Worm (Caenorhabditis elegans) whole organism, young adult: Measurements from ENCODE around the gene clec-25.

ENCODE experiments used
- B0261.1 ChIP-seq: sonication (generic microtip); optimal IDR thresholded peaks from 2 replicates; lab custom pipeline; 2016; ENCODE audit warnings: mild to moderate bottlenecking, missing genetic modification characterization, moderate library complexity, missing compliant biosample characterization
- B0336.3 ChIP-seq: fragments of 200-800 bp; sonication (Bioruptor generic); IDR thresholded peaks from 2 replicates; pipeline ENCODE4 v1.3.6; 2022; ENCODE audit warnings: missing genetic modification characterization, missing compliant biosample characterization
- D2030.7 ChIP-seq: fragments of 200-800 bp; sonication (Bioruptor generic); IDR thresholded peaks from 2 replicates; pipeline ENCODE4 v1.3.6; 2022; ENCODE audit warnings: missing genetic modification reagents, missing genetic modification characterization, missing compliant biosample characterization
- F22D6.2 ChIP-seq: sonication (generic microtip); optimal IDR thresholded peaks from 2 replicates; lab custom pipeline; 2016; ENCODE audit warnings: mild to moderate bottlenecking, missing genetic modification characterization, missing compliant biosample characterization
- F33H1.4 ChIP-seq: fragments of 200-800 bp; sonication (Bioruptor generic); IDR thresholded peaks from 2 replicates; pipeline ENCODE4 v1.3.6; 2022; ENCODE audit warnings: missing genetic modification reagents, missing genetic modification characterization, missing compliant biosample characterization
- F37B4.10 ChIP-seq: fragments of 200-800 bp; sonication (Bioruptor generic); IDR thresholded peaks from 2 replicates; pipeline ENCODE4 v1.3.6; 2022; ENCODE audit warnings: missing genetic modification characterization, missing compliant biosample characterization
- F39B2.1 ChIP-seq: fragments of 200-800 bp; sonication (Bioruptor generic); IDR thresholded peaks from 2 replicates; pipeline ENCODE4 v1.3.6; 2022; ENCODE audit warnings: missing genetic modification reagents, missing genetic modification characterization, missing compliant biosample characterization
- F52B5.7 ChIP-seq: sonication (generic microtip); optimal IDR thresholded peaks from 2 replicates; lab custom pipeline; 2016; ENCODE audit warnings: mild to moderate bottlenecking, missing genetic modification characterization, missing compliant biosample characterization
- F57A8.1 ChIP-seq: fragments of 200-800 bp; sonication (Bioruptor generic); optimal IDR thresholded peaks from 2 replicates; lab custom pipeline; 2018; ENCODE audit warnings: mild to moderate bottlenecking, missing genetic modification characterization, moderate library complexity, missing compliant biosample characterization
- Y53G8AR.9 ChIP-seq: fragments of 200-800 bp; sonication (Bioruptor generic); conservative IDR thresholded peaks from 2 replicates; pipeline ENCODE4 v1.3.6; 2022; ENCODE audit warnings: missing genetic modification reagents, missing genetic modification characterization, missing compliant biosample characterization
- ZK185.1 ChIP-seq: sonication (generic microtip); optimal IDR thresholded peaks from 2 replicates; lab custom pipeline; 2016; ENCODE audit warnings: mild to moderate bottlenecking, missing genetic modification characterization, missing compliant biosample characterization; ENCODE audit not compliant: poor library complexity, severe bottlenecking
- aptf-2 ChIP-seq: fragments of 200-800 bp; sonication (Bioruptor generic); conservative IDR thresholded peaks from 2 replicates; pipeline ENCODE4 v1.3.6; 2022; ENCODE audit warnings: missing genetic modification reagents, missing genetic modification characterization, missing compliant biosample characterization
- atf-7 ChIP-seq: sonication (generic microtip); optimal IDR thresholded peaks from 2 replicates; lab custom pipeline; 2017; ENCODE audit warnings: mild to moderate bottlenecking, missing genetic modification characterization, missing compliant biosample characterization
- athp-1 ChIP-seq: sonication (generic microtip); optimal IDR thresholded peaks from 2 replicates; lab custom pipeline; 2017; ENCODE audit warnings: mild to moderate bottlenecking, missing genetic modification characterization, missing compliant biosample characterization
- bed-1 ChIP-seq: fragments of 200-800 bp; sonication (Bioruptor generic); IDR thresholded peaks from 2 replicates; pipeline ENCODE4 v1.3.6; 2022; ENCODE audit warnings: missing genetic modification reagents, missing genetic modification characterization, missing compliant biosample characterization
- ccch-3 ChIP-seq: fragments of 200-800 bp; sonication (Bioruptor generic); optimal IDR thresholded peaks from 2 replicates; lab custom pipeline; 2018; ENCODE audit warnings: mild to moderate bottlenecking, missing genetic modification characterization, missing compliant biosample characterization
- ceh-27 ChIP-seq: fragments of 200-800 bp; sonication (Bioruptor generic); optimal IDR thresholded peaks from 2 replicates; lab custom pipeline; 2018; ENCODE audit warnings: mild to moderate bottlenecking, missing genetic modification characterization, moderate library complexity, missing compliant biosample characterization
- ceh-58 ChIP-seq: fragments of 200-800 bp; sonication (Bioruptor generic); IDR thresholded peaks from 2 replicates; pipeline ENCODE4 v1.3.6; 2022; ENCODE audit warnings: missing genetic modification characterization, missing compliant biosample characterization
- ceh-91 ChIP-seq: fragments of 200-800 bp; sonication (Bioruptor generic); IDR thresholded peaks from 2 replicates; pipeline ENCODE4 v1.3.6; 2022; ENCODE audit warnings: missing genetic modification reagents, missing genetic modification characterization, missing compliant biosample characterization
- dpl-1 ChIP-seq: fragments of 150-350 bp; optimal IDR thresholded peaks from 2 replicates; lab custom pipeline; 2014; ENCODE audit warnings: missing biosample characterization, missing genetic modification reagents, missing genetic modification characterization
- egl-18 ChIP-seq: fragments of 200-800 bp; sonication (Bioruptor generic); IDR thresholded peaks from 2 replicates; pipeline ENCODE4 v1.3.6; 2022; ENCODE audit warnings: missing genetic modification reagents, missing genetic modification characterization, missing compliant biosample characterization
- egl-44 ChIP-seq: fragments of 200-800 bp; sonication (Bioruptor generic); IDR thresholded peaks from 2 replicates; pipeline ENCODE4 v1.3.6; 2022; ENCODE audit warnings: missing genetic modification reagents, missing genetic modification characterization, missing compliant biosample characterization
- egrh-3 ChIP-seq: fragments of 200-800 bp; sonication (Bioruptor generic); IDR thresholded peaks from 2 replicates; pipeline ENCODE4 v1.3.6; 2022; ENCODE audit warnings: missing genetic modification reagents, missing genetic modification characterization, missing compliant biosample characterization
- let-526 ChIP-seq: fragments of 200-800 bp; sonication (Bioruptor generic); IDR thresholded peaks from 2 replicates; pipeline ENCODE4 v1.3.6; 2022; ENCODE audit warnings: missing genetic modification reagents, missing genetic modification characterization, missing compliant biosample characterization
- lin-35 ChIP-seq, 3 experiments: fragments of 150-350 bp in 2 of 3; sonication (generic microtip) in 1 of 3; optimal IDR thresholded peaks; 2 replicates each; lab custom pipeline; 2014 to 2018; ENCODE audit warnings: missing biosample characterization in 3 of 3, missing genetic modification characterization in 3 of 3, missing genetic modification reagents in 3 of 3
- lin-40 ChIP-seq: sonication (generic microtip); optimal IDR thresholded peaks from 2 replicates; lab custom pipeline; 2016; ENCODE audit warnings: missing genetic modification characterization, mild to moderate bottlenecking, missing compliant biosample characterization, missing genotype, missing genetic modification reagents
- lir-1 ChIP-seq: fragments of 200-800 bp; sonication (Bioruptor generic); conservative IDR thresholded peaks from 2 replicates; pipeline ENCODE4 v1.3.6; 2022; ENCODE audit warnings: missing genetic modification reagents, missing genetic modification characterization, missing compliant biosample characterization
- lsl-1 ChIP-seq: fragments of 200-800 bp; sonication (Bioruptor generic); optimal IDR thresholded peaks from 2 replicates; lab custom pipeline; 2018; ENCODE audit warnings: mild to moderate bottlenecking, missing genetic modification characterization, moderate library complexity, missing compliant biosample characterization
- lsy-27 ChIP-seq: sonication (generic microtip); optimal IDR thresholded peaks from 2 replicates; lab custom pipeline; 2017; ENCODE audit warnings: missing genetic modification characterization, mild to moderate bottlenecking, missing compliant biosample characterization, antibody characterized with exemption, missing genotype, borderline replicate concordance; ENCODE audit not compliant: insufficient read depth
- madf-10 ChIP-seq: sonication (generic microtip); optimal IDR thresholded peaks from 2 replicates; lab custom pipeline; 2016; ENCODE audit warnings: mild to moderate bottlenecking, missing genetic modification characterization, missing compliant biosample characterization
- madf-6 ChIP-seq: fragments of 200-800 bp; sonication (Bioruptor generic); IDR thresholded peaks from 2 replicates; pipeline ENCODE4 v1.3.6; 2022; ENCODE audit warnings: missing genetic modification reagents, missing genetic modification characterization, missing compliant biosample characterization
- mcd-1 ChIP-seq: fragments of 200-800 bp; sonication (Bioruptor generic); IDR thresholded peaks from 2 replicates; pipeline ENCODE4 v1.3.6; 2022; ENCODE audit warnings: missing genetic modification reagents, missing genetic modification characterization, missing compliant biosample characterization
- mes-4 ChIP-seq: sonication (generic microtip); optimal IDR thresholded peaks from 2 replicates; lab custom pipeline; 2016; ENCODE audit warnings: missing genotype, missing genetic modification characterization, missing compliant biosample characterization
- nfya-2 ChIP-seq: fragments of 200-800 bp; sonication (Bioruptor generic); IDR thresholded peaks from 2 replicates; pipeline ENCODE4 v1.3.6; 2022; ENCODE audit warnings: missing genetic modification reagents, missing genetic modification characterization, missing compliant biosample characterization
- nhr-120 ChIP-seq: fragments of 200-800 bp; sonication (Bioruptor generic); IDR thresholded peaks from 2 replicates; pipeline ENCODE4 v1.3.6; 2022; ENCODE audit warnings: missing genetic modification characterization, missing compliant biosample characterization
- pha-4 ChIP-seq: fragments of 150-350 bp; sonication (generic microtip); optimal IDR thresholded peaks from 2 replicates; lab custom pipeline; 2014; ENCODE audit warnings: missing biosample characterization, missing genetic modification reagents, missing genetic modification characterization
- snpc-1.3 ChIP-seq: sonication (generic microtip); optimal IDR thresholded peaks from 2 replicates; lab custom pipeline; 2017; ENCODE audit warnings: missing genetic modification characterization, mild to moderate bottlenecking, missing compliant biosample characterization, antibody characterized with exemption, moderate library complexity, missing genotype, missing genetic modification reagents; ENCODE audit not compliant: insufficient read depth
- snpc-3.4 ChIP-seq: sonication (generic microtip); optimal IDR thresholded peaks from 2 replicates; lab custom pipeline; 2017; ENCODE audit warnings: missing genetic modification characterization, mild to moderate bottlenecking, missing compliant biosample characterization, antibody characterized with exemption, moderate library complexity, missing genotype, missing genetic modification reagents
- snpc-4 ChIP-seq, 5 experiments: fragments of 150-350 bp in 1 of 5; sonication (generic microtip) in 4 of 5; optimal IDR thresholded peaks; 2 replicates each; lab custom pipeline; 2014 to 2018; ENCODE audit warnings: missing genetic modification characterization in 5 of 5, missing biosample characterization in 3 of 5, antibody characterized with exemption in 2 of 5, mild to moderate bottlenecking in 2 of 5, missing compliant biosample characterization in 2 of 5, missing genotype in 2 of 5, moderate library complexity in 2 of 5, missing genetic modification reagents in 1 of 5
- somi-1 ChIP-seq: fragments of 200-800 bp; sonication (Bioruptor generic); optimal IDR thresholded peaks from 2 replicates; lab custom pipeline; 2018; ENCODE audit warnings: mild to moderate bottlenecking, missing genetic modification characterization, missing compliant biosample characterization
- tbp1 ChIP-seq: fragments of 200-800 bp; sonication (Bioruptor generic); optimal IDR thresholded peaks from 2 replicates; lab custom pipeline; 2018; ENCODE audit warnings: mild to moderate bottlenecking, missing genetic modification characterization, missing compliant biosample characterization
- unc-130 ChIP-seq: sonication (generic microtip); optimal IDR thresholded peaks from 2 replicates; lab custom pipeline; 2016; ENCODE audit warnings: missing genetic modification reagents, missing genetic modification characterization, missing compliant biosample characterization
- unc-62 ChIP-seq: fragments of 150-350 bp; optimal IDR thresholded peaks from 2 replicates; lab custom pipeline; 2014; ENCODE audit warnings: missing biosample characterization, missing genetic modification reagents, missing genetic modification characterization
- xnd-1 ChIP-seq: sonication (generic microtip); optimal IDR thresholded peaks from 2 replicates; lab custom pipeline; 2016; ENCODE audit warnings: missing genotype, missing genetic modification reagents, missing genetic modification characterization, missing compliant biosample characterization
- zfh-2 ChIP-seq: fragments of 200-800 bp; sonication (Bioruptor generic); conservative IDR thresholded peaks from 2 replicates; pipeline ENCODE4 v1.3.6; 2022; ENCODE audit warnings: missing genetic modification reagents, missing genetic modification characterization, missing compliant biosample characterization
- ztf-25 ChIP-seq: fragments of 200-800 bp; sonication (Bioruptor generic); IDR thresholded peaks from 2 replicates; pipeline ENCODE4 v1.3.6; 2022; ENCODE audit warnings: missing genetic modification reagents, missing genetic modification characterization, missing compliant biosample characterization
- ztf-28 ChIP-seq: fragments of 200-800 bp; sonication (Bioruptor generic); IDR thresholded peaks from 2 replicates; pipeline ENCODE4 v1.3.6; 2022; ENCODE audit warnings: missing genetic modification reagents, missing genetic modification characterization, missing compliant biosample characterization

The clec-25 gene

ce11 chrV:16794828-16795354 lies 48.1 kb upstream of the clec-25 start, which contains the start of the genes ctps-1 and pus-1 (continued):
- TF ChIP-seq F39B2.1 (GFP tag; lab: Robert Waterston, UW) (no peak), lsy-27 (tag; lab: Kevin White, UChicago) (no peak), lir-1 (GFP tag; lab: Robert Waterston, UW) (0 out of 2 replicates have a peak, but pooled peaks have one; percentile 41), egrh-3 (GFP tag; lab: Robert Waterston, UW) (no peak), Y53G8AR.9 (GFP tag; lab: Robert Waterston, UW) (0 out of 2 replicates have a peak, but pooled peaks have one; percentile 66), ztf-28 (GFP tag; lab: Robert Waterston, UW) (no peak), nfya-2 (GFP tag; lab: Robert Waterston, UW) (no peak), egl-44 (GFP tag; lab: Robert Waterston, UW) (no peak), lin-40 (tag; lab: Kevin White, UChicago) (peak; percentile 69), tbp1 (GFP tag; lab: Kevin White, UChicago) (peak; percentile 39), unc-130 (GFP tag; lab: Kevin White, UChicago) (peak; percentile 25), athp-1 (tag; lab: Kevin White, UChicago) (no peak), ceh-27 (GFP tag; lab: Kevin White, UChicago) (no peak), ZK185.1 (tag; lab: Kevin White, UChicago) (no peak), atf-7 (tag; lab: Kevin White, UChicago) (no peak), F22D6.2 (tag; lab: Kevin White, UChicago) (no peak), nhr-120 (no peak), F33H1.4 (GFP tag; lab: Robert Waterston, UW) (peak; percentile 68), ceh-91 (GFP tag; lab: Robert Waterston, UW) (no peak), ceh-58 (GFP tag; lab: Robert Waterston, UW) (no peak), snpc-1.3 (tag; lab: Kevin White, UChicago) (no peak), madf-10 (tag; lab: Kevin White, UChicago) (no peak), let-526 (GFP tag; lab: Robert Waterston, UW) (no peak), madf-6 (GFP tag; lab: Robert Waterston, UW) (peak; percentile 90), B0336.3 (GFP tag; lab: Robert Waterston, UW) (peak; percentile 61), D2030.7 (peak; percentile 72), ccch-3 (GFP tag; lab: Kevin White, UChicago) (no peak), lin-35 (GFP tag; optimal IDR thresholded peaks at IDR 0.05; lab: Kevin White, UChicago) (peak in 1 of 3 experiments; percentile 69), lsl-1 (peak; percentile 68), mcd-1 (GFP tag; lab: Robert Waterston, UW) (peak; percentile 77), B0261.1 (tag; lab: Kevin White, UChicago) (no peak), somi-1 (GFP tag; lab: Kevin White, UChicago) (no peak), aptf-2 (GFP tag; lab: Robert Waterston, UW) (no peak), F52B5.7 (no peak), snpc-3.4 (peak; percentile 72), egl-18 (no peak), pha-4 (tag; lab: Kevin White, UChicago) (no peak), bed-1 (no peak), zfh-2 (no peak), F37B4.10 (GFP tag; lab: Robert Waterston, UW) (no peak), xnd-1 (peak; percentile 70), dpl-1 (GFP tag; lab: Kevin White, UChicago) (peak; percentile 57), ztf-25 (GFP tag; lab: Robert Waterston, UW) (no peak), unc-62 (GFP tag; lab: Kevin White, UChicago) (no peak), mes-4 (no peak), snpc-4 (GFP tag; optimal IDR thresholded peaks at IDR 0.05; lab: Kevin White, UChicago) (peak; percentile 31), snpc-4 (tag; optimal IDR thresholded peaks at IDR 0.05; lab: Kevin White, UChicago) (peak; percentile 21 to 83 (median 52)), F57A8.1 (GFP tag; lab: Kevin White, UChicago) (no peak)
